Worm (Caenorhabditis elegans) whole organism, L4 larva: ENCODE measurements around the gene D2021.4.

Experiments used
- F37D6.2 ChIP-seq: sonication (generic microtip); optimal IDR thresholded peaks from 2 replicates; lab custom pipeline; 2016; ENCODE audit warnings: mild to moderate bottlenecking, missing genetic modification characterization, missing compliant biosample characterization
- T26A8.4 ChIP-seq: fragments of 200-800 bp; sonication (Bioruptor generic); IDR thresholded peaks from 2 replicates; pipeline ENCODE4 v1.3.6; 2022; ENCODE audit warnings: missing genetic modification characterization, missing compliant biosample characterization
- Y48G9A.11 ChIP-seq: fragments of 200-800 bp; sonication (Bioruptor generic); IDR thresholded peaks from 2 replicates; pipeline ENCODE4 v1.3.6; 2022; ENCODE audit warnings: missing genetic modification reagents, missing genetic modification characterization, missing compliant biosample characterization
- ZK337.2 ChIP-seq: fragments of 200-800 bp; sonication (Bioruptor generic); IDR thresholded peaks from 2 replicates; pipeline ENCODE4 v1.3.6; 2022; ENCODE audit warnings: missing genetic modification reagents, missing genetic modification characterization, missing compliant biosample characterization
- aha-1 ChIP-seq: fragments of 150-350 bp; peaks from one replicate; lab custom pipeline; 2014; ENCODE audit warnings: missing biosample characterization, missing genetic modification characterization
- aly-2 ChIP-seq: sonication (generic microtip); optimal IDR thresholded peaks from 2 replicates; lab custom pipeline; 2018; ENCODE audit warnings: missing biosample characterization, missing genetic modification characterization
- ama-1 ChIP-seq: fragments of 150-350 bp; optimal IDR thresholded peaks from 2 replicates; lab custom pipeline; 2014; ENCODE audit warnings: inconsistent platforms, mixed read lengths
- arid-1 ChIP-seq: fragments of 200-800 bp; sonication (Bioruptor generic); conservative IDR thresholded peaks from 2 replicates; pipeline ENCODE4 v1.3.6; 2022; ENCODE audit warnings: missing genetic modification reagents, missing genetic modification characterization, missing compliant biosample characterization
- attf-4 ChIP-seq: sonication (generic microtip); optimal IDR thresholded peaks from 3 replicates; lab custom pipeline; 2017; ENCODE audit warnings: missing biosample characterization, missing genetic modification characterization
- ceh-20 ChIP-seq: fragments of 200-800 bp; sonication (Bioruptor generic); IDR thresholded peaks from 2 replicates; pipeline ENCODE4 v1.3.6; 2022; ENCODE audit warnings: missing genetic modification reagents, missing genetic modification characterization, missing compliant biosample characterization
- ceh-28 ChIP-seq: fragments of 150-350 bp; optimal IDR thresholded peaks from 2 replicates; lab custom pipeline; 2014; ENCODE audit warnings: missing biosample characterization, missing genetic modification reagents, missing genetic modification characterization
- ces-1 ChIP-seq: fragments of 150-350 bp; sonication (generic microtip); optimal IDR thresholded peaks from 4 replicates; lab custom pipeline; 2014; ENCODE audit warnings: missing biosample characterization, missing genetic modification reagents, missing genetic modification characterization
- cey-2 ChIP-seq: sonication (generic microtip); optimal IDR thresholded peaks from 3 replicates; lab custom pipeline; 2017; ENCODE audit warnings: missing genetic modification characterization, mild to moderate bottlenecking, missing compliant biosample characterization, antibody characterized with exemption, borderline replicate concordance; ENCODE audit not compliant: insufficient read depth
- daf-12 ChIP-seq: fragments of 150-350 bp; optimal IDR thresholded peaks from 2 replicates; lab custom pipeline; 2014; ENCODE audit warnings: missing biosample characterization, missing genetic modification reagents, missing genetic modification characterization
- daf-16 ChIP-seq, 3 experiments: sonication (generic microtip); optimal IDR thresholded peaks; 2 replicates each; lab custom pipeline; 2016 to 2017; ENCODE audit warnings: missing genetic modification characterization in 3 of 3, missing genetic modification reagents in 3 of 3, mild to moderate bottlenecking in 2 of 3, missing compliant biosample characterization in 2 of 3, missing biosample characterization in 1 of 3, moderate library complexity in 1 of 3
- dpl-1 ChIP-seq: fragments of 150-350 bp; optimal IDR thresholded peaks from 2 replicates; lab custom pipeline; 2014; ENCODE audit warnings: missing biosample characterization, missing genetic modification reagents, missing genetic modification characterization
- dve-1 ChIP-seq: sonication (generic microtip); optimal IDR thresholded peaks from 2 replicates; lab custom pipeline; 2017; ENCODE audit warnings: antibody characterized with exemption, mild to moderate bottlenecking, missing genetic modification characterization, missing compliant biosample characterization; ENCODE audit not compliant: insufficient read depth
- fkh-10 ChIP-seq: fragments of 150-350 bp; optimal IDR thresholded peaks from 2 replicates; lab custom pipeline; 2014; ENCODE audit warnings: missing biosample characterization, missing genetic modification reagents, missing genetic modification characterization
- hif-1 ChIP-seq, 2 experiments: sonication (generic microtip); optimal IDR thresholded peaks; 2 replicates each; lab custom pipeline; 2016 to 2017; ENCODE audit warnings: missing compliant biosample characterization in 2 of 2, missing genetic modification characterization in 2 of 2, missing genetic modification reagents in 2 of 2, missing genotype in 2 of 2, mild to moderate bottlenecking in 1 of 2
- hlh-11 ChIP-seq: fragments of 200-800 bp; sonication (Bioruptor generic); optimal IDR thresholded peaks from 2 replicates; lab custom pipeline; 2018; ENCODE audit warnings: mild to moderate bottlenecking, missing genetic modification characterization, missing compliant biosample characterization
- hlh-30 ChIP-seq: sonication (generic microtip); optimal IDR thresholded peaks from 2 replicates; lab custom pipeline; 2017; ENCODE audit warnings: antibody characterized with exemption, mild to moderate bottlenecking, missing genetic modification characterization, missing compliant biosample characterization; ENCODE audit not compliant: insufficient read depth
- hmg-1.1 ChIP-seq: fragments of 200-800 bp; sonication (Bioruptor generic); IDR thresholded peaks from 2 replicates; pipeline ENCODE4 v1.3.6; 2022; ENCODE audit warnings: missing genetic modification reagents, missing genetic modification characterization, missing compliant biosample characterization
- lin-13 ChIP-seq: fragments of 150-350 bp; optimal IDR thresholded peaks from 2 replicates; lab custom pipeline; 2014; ENCODE audit warnings: missing biosample characterization, missing genetic modification reagents, missing genetic modification characterization
- lin-38 ChIP-seq: fragments of 200-800 bp; sonication (Bioruptor generic); IDR thresholded peaks from 2 replicates; pipeline ENCODE4 v1.3.6; 2022; ENCODE audit warnings: missing genetic modification reagents, missing genetic modification characterization, missing compliant biosample characterization
- lsy-2 ChIP-seq, 2 experiments: fragments of 150-350 bp in 1 of 2; sonication (generic microtip) in 1 of 2; optimal IDR thresholded peaks; 2 replicates each; lab custom pipeline; 2014 to 2017; ENCODE audit warnings: missing biosample characterization in 2 of 2, missing genetic modification characterization in 2 of 2
- madf-9 ChIP-seq: fragments of 200-800 bp; sonication (Bioruptor generic); conservative IDR thresholded peaks from 2 replicates; pipeline ENCODE4 v1.3.6; 2022; ENCODE audit warnings: missing genetic modification reagents, missing genetic modification characterization, missing compliant biosample characterization
- mdl-1 ChIP-seq, 2 experiments: fragments of 150-350 bp in 1 of 2; sonication (generic microtip) in 1 of 2; optimal IDR thresholded peaks; 2 replicates each; lab custom pipeline; 2014 to 2017; ENCODE audit warnings: missing biosample characterization in 2 of 2, missing genetic modification characterization in 2 of 2
- mep-1 ChIP-seq: fragments of 150-350 bp; sonication (generic microtip); optimal IDR thresholded peaks from 3 replicates; lab custom pipeline; 2014; ENCODE audit warnings: missing biosample characterization, missing genetic modification characterization
- mes-2 ChIP-seq: sonication (generic microtip); optimal IDR thresholded peaks from 2 replicates; lab custom pipeline; 2016; ENCODE audit warnings: missing genotype, mild to moderate bottlenecking, missing genetic modification characterization, missing compliant biosample characterization; ENCODE audit not compliant: poor library complexity, severe bottlenecking
- mxl-2 ChIP-seq: fragments of 200-800 bp; sonication (Bioruptor generic); conservative IDR thresholded peaks from 2 replicates; pipeline ENCODE4 v1.3.6; 2022; ENCODE audit warnings: missing genetic modification reagents, missing genetic modification characterization, missing compliant biosample characterization
- mxl-3 ChIP-seq: fragments of 200-800 bp; sonication (Bioruptor generic); optimal IDR thresholded peaks from 2 replicates; lab custom pipeline; 2018; ENCODE audit warnings: mild to moderate bottlenecking, missing genetic modification characterization, missing compliant biosample characterization
- nhr-28 ChIP-seq: fragments of 150-350 bp; optimal IDR thresholded peaks from 2 replicates; lab custom pipeline; 2014; ENCODE audit warnings: missing biosample characterization, missing genetic modification characterization
- nhr-48 ChIP-seq: sonication (generic microtip); optimal IDR thresholded peaks from 2 replicates; lab custom pipeline; 2016; ENCODE audit warnings: mild to moderate bottlenecking, missing genetic modification characterization, missing compliant biosample characterization
- nhr-6 ChIP-seq: fragments of 150-350 bp; optimal IDR thresholded peaks from 2 replicates; lab custom pipeline; 2014; ENCODE audit warnings: missing biosample characterization, missing genetic modification characterization
- nhr-76 ChIP-seq: fragments of 150-350 bp; optimal IDR thresholded peaks from 2 replicates; lab custom pipeline; 2014; ENCODE audit warnings: missing biosample characterization, missing genetic modification characterization
- nhr-77 ChIP-seq: fragments of 150-350 bp; optimal IDR thresholded peaks from 2 replicates; lab custom pipeline; 2014; ENCODE audit warnings: missing biosample characterization, missing genetic modification characterization
- pha-4 ChIP-seq, 2 experiments: fragments of 150-350 bp in 1 of 2; fragments of 200-800 bp in 1 of 2; sonication (Bioruptor generic) in 1 of 2; IDR thresholded peaks in 1 of 2; optimal IDR thresholded peaks in 1 of 2; 2 replicates each; pipeline versions ENCODE4 v1.3.6 to Lab custom; 2014 to 2022; ENCODE audit warnings: missing genetic modification characterization in 2 of 2, missing genetic modification reagents in 2 of 2, missing biosample characterization in 1 of 2, missing compliant biosample characterization in 1 of 2
- php-3 ChIP-seq: fragments of 200-800 bp; sonication (Bioruptor generic); IDR thresholded peaks from 2 replicates; pipeline ENCODE4 v1.3.6; 2022; ENCODE audit warnings: missing genetic modification reagents, missing genetic modification characterization, missing compliant biosample characterization
- pqm-1 ChIP-seq: sonication (generic microtip); optimal IDR thresholded peaks from 2 replicates; lab custom pipeline; 2017; ENCODE audit warnings: missing biosample characterization, missing genetic modification characterization
- rbr-2 ChIP-seq: sonication (generic microtip); optimal IDR thresholded peaks from 2 replicates; lab custom pipeline; 2016; ENCODE audit warnings: missing genotype, missing genetic modification characterization, missing compliant biosample characterization
- set-16 ChIP-seq: fragments of 200-800 bp; sonication (Bioruptor generic); IDR thresholded peaks from 2 replicates; pipeline ENCODE4 v1.3.6; 2022; ENCODE audit warnings: missing genetic modification reagents, missing genetic modification characterization, missing compliant biosample characterization
- spr-1 ChIP-seq: sonication (generic microtip); optimal IDR thresholded peaks from 2 replicates; lab custom pipeline; 2016; ENCODE audit warnings: mild to moderate bottlenecking, missing genetic modification characterization, missing compliant biosample characterization
- tra-1 ChIP-seq: fragments of 200-800 bp; sonication (Bioruptor generic); IDR thresholded peaks from 2 replicates; pipeline ENCODE4 v1.3.6; 2022; ENCODE audit warnings: missing genetic modification reagents, missing genetic modification characterization, missing compliant biosample characterization
- unc-62 ChIP-seq, 3 experiments: fragments of 150-350 bp in 1 of 3; sonication (generic microtip); optimal IDR thresholded peaks in 2 of 3; peaks in 1 of 3; 1 replicate in 1 of 3; 2 replicates in 2 of 3; lab custom pipeline; 2014 to 2017; ENCODE audit warnings: missing biosample characterization in 3 of 3, missing genetic modification characterization in 3 of 3, missing genetic modification reagents in 3 of 3, missing genotype in 1 of 3

D2021.4 gene

DNA sequence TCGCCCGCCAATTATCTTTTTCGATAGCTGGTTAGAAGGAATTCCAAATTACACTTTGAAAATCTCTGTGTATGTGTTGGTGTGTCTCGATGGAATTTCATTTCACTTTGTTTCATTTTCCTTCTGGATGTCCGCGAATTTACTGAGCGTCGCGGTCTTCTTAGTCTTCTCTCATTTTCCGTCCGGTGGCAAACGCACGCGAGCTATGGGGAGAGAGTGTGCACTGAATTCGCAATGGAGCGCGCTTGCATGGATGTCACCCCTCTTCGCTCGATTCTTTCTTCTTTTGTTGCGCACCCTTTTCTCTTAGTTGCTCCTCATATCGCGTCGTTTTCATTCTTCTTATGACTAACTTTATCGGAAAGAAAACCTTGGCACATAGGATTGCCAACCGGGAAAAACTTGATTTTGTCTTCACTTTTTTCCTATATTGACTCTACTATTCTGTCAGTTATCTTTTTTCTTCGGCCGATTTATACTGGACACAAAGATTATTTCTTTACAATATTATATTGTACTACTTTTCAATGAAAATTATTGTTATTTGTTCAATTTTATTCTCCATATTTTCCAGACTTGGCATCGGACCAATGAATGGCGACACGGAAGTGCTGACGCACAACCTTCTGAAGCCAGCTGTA lies 2.9 kb upstream of the D2021.4 start, which contains the start of gene dhhc-14:
Gene dhhc-14 (plus strand): TSS at position 591 of the 641 bp plus-strand sequence.
- no peak for TF ChIP-seq ZK337.2 (GFP tag; lab: Robert Waterston, UW)
- TF ChIP-seq lin-38 (GFP tag; lab: Robert Waterston, UW): peak; percentile 89
- no peak for TF ChIP-seq nhr-48
- peak in 1 of 2 experiments; percentile 57 for TF ChIP-seq lsy-2 (tag; optimal IDR thresholded peaks at IDR 0.05; lab: Kevin White, UChicago)
- peak; percentile 35 to 80 for TF ChIP-seq mdl-1 (tag; optimal IDR thresholded peaks at IDR 0.05; lab: Kevin White, UChicago)
- TF ChIP-seq nhr-28 (tag; lab: Kevin White, UChicago): peak; percentile 18
- TF ChIP-seq mep-1 (tag; lab: Kevin White, UChicago): peak; percentile 62
- peak in 1 of 2 experiments; percentile 76 for TF ChIP-seq hif-1 (tag; optimal IDR thresholded peaks at IDR 0.05; lab: Kevin White, UChicago)
- peak; percentile 58 for TF ChIP-seq mes-2 (tag; lab: Kevin White, UChicago)
- TF ChIP-seq hlh-30 (tag; lab: Kevin White, UChicago): peak; percentile 58
- TF ChIP-seq ceh-20 (GFP tag; lab: Robert Waterston, UW): 0 out of 2 replicates have a peak, but pooled peaks have one; percentile 28
- TF ChIP-seq dve-1 (tag; lab: Kevin White, UChicago): peak; percentile 41
- TF ChIP-seq fkh-10 (GFP tag; lab: Kevin White, UChicago): peak; percentile 1
- TF ChIP-seq spr-1 (tag; lab: Kevin White, UChicago): no peak
- no peak for TF ChIP-seq aly-2 (tag; lab: Kevin White, UChicago)
- peak; percentile 98 for TF ChIP-seq aha-1 (tag; lab: Kevin White, UChicago)
- peak; percentile 46; the same call in 1 of the 2 replicates for TF ChIP-seq madf-9 (GFP tag; lab: Robert Waterston, UW)
- TF ChIP-seq hmg-1.1 (GFP tag; lab: Robert Waterston, UW): peak; percentile 63
- TF ChIP-seq F37D6.2: peak; percentile 5
- TF ChIP-seq hlh-11 (tag; lab: Kevin White, UChicago): peak; percentile 37
- TF ChIP-seq cey-2 (tag; lab: Kevin White, UChicago): no peak
- peak; percentile 53 for TF ChIP-seq nhr-6 (tag; lab: Kevin White, UChicago)
- TF ChIP-seq daf-12: no peak
- TF ChIP-seq ces-1 (GFP tag; lab: Kevin White, UChicago): peak; percentile 12
- peak; percentile 57 for TF ChIP-seq rbr-2 (tag; lab: Kevin White, UChicago)
- TF ChIP-seq unc-62 (GFP tag; optimal IDR thresholded peaks at IDR 0.05 in 1 of 2; lab: Kevin White, UChicago): peak in 1 of 2 experiments; percentile 24
- TF ChIP-seq unc-62 (tag; optimal IDR thresholded peaks at IDR 0.05; lab: Kevin White, UChicago): no peak
- peak; percentile 22; the same call in 1 of the 2 replicates for TF ChIP-seq set-16 (GFP tag; lab: Robert Waterston, UW)

DNA sequence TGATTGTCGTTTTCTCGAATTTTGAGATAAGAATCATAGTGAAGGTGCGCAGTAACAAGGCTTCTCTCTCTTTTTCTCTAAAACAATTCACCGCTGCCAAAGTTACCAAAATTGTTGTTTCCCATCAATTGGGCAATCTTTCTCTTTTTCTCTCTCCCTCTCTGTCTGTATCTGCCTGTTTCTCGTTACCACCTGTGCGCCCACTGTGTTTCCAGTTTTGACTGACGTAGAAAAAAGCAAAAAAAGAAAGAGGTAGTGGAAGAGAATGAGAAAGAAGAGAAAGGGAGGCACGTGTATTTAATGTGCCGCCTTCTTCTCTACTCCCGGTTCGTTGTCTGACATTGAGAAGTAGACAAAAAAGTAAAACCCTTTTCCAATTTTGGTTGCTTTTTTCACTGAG lies 1.2 kb upstream of the D2021.4 start:
- TF ChIP-seq mep-1 (tag; lab: Kevin White, UChicago): peak; percentile 75
- 0 out of 2 replicates have a peak, but pooled peaks have one; percentile 8 for TF ChIP-seq set-16 (GFP tag; lab: Robert Waterston, UW)
- TF ChIP-seq lin-38 (GFP tag; lab: Robert Waterston, UW): peak; percentile 23; the same call in 1 of the 2 replicates
- peak; percentile 3 for TF ChIP-seq nhr-76 (tag; lab: Kevin White, UChicago)
- no peak for TF ChIP-seq ama-1 (lab: Kevin White, UChicago)
- TF ChIP-seq arid-1 (GFP tag; lab: Robert Waterston, UW): 0 out of 2 replicates have a peak, but pooled peaks have one; percentile 24
- TF ChIP-seq dpl-1 (GFP tag; lab: Kevin White, UChicago): peak; percentile 23
- TF ChIP-seq Y48G9A.11 (GFP tag; lab: Robert Waterston, UW): no peak
- no peak for TF ChIP-seq php-3
- peak; percentile 81 for TF ChIP-seq mxl-2
- no peak for TF ChIP-seq lin-13 (GFP tag; lab: Kevin White, UChicago)
- peak; percentile 41; the same call in 1 of the 2 replicates for TF ChIP-seq pha-4 (GFP tag; IDR thresholded peaks at IDR 0.05; lab: Robert Waterston, UW)
- no peak for TF ChIP-seq pha-4 (tag; optimal IDR thresholded peaks at IDR 0.05; lab: Kevin White, UChicago)
- peak; percentile 97 for TF ChIP-seq mxl-3 (GFP tag; lab: Kevin White, UChicago)
- TF ChIP-seq aly-2 (tag; lab: Kevin White, UChicago): no peak
- TF ChIP-seq daf-16 (GFP tag; optimal IDR thresholded peaks at IDR 0.05; lab: Kevin White, UChicago): no peak
- TF ChIP-seq daf-16 (tag; optimal IDR thresholded peaks at IDR 0.05; lab: Kevin White, UChicago): peak; percentile 75
- TF ChIP-seq pqm-1 (tag; lab: Kevin White, UChicago): peak; percentile 12
- TF ChIP-seq aha-1 (tag; lab: Kevin White, UChicago): peak; percentile 91
- peak; percentile 21 for TF ChIP-seq spr-1 (tag; lab: Kevin White, UChicago)
- peak; percentile 81 for TF ChIP-seq nhr-77 (tag; lab: Kevin White, UChicago)
- peak; percentile 87 for TF ChIP-seq dve-1 (tag; lab: Kevin White, UChicago)
- peak; percentile 37 to 59 for TF ChIP-seq lsy-2 (tag; optimal IDR thresholded peaks at IDR 0.05; lab: Kevin White, UChicago)
- peak; percentile 88 for TF ChIP-seq tra-1 (GFP tag; lab: Robert Waterston, UW)
- TF ChIP-seq hif-1 (tag; optimal IDR thresholded peaks at IDR 0.05; lab: Kevin White, UChicago): peak in 1 of 2 experiments; percentile 72
- no peak for TF ChIP-seq ceh-28
- TF ChIP-seq T26A8.4 (GFP tag; lab: Robert Waterston, UW): peak; percentile 71
- TF ChIP-seq attf-4 (tag; lab: Kevin White, UChicago): no peak
